Fruit fly (Drosophila melanogaster) whole organism: ENCODE data around the gene CG8861.

Source experiments
- CG8478 ChIP-seq: fragments of >200 bp; optimal IDR thresholded peaks from 2 replicates; lab custom pipeline; 2018; ENCODE audit warnings: inconsistent platforms
- Dll ChIP-seq: fragments of >200 bp; optimal IDR thresholded peaks from 2 replicates; lab custom pipeline; 2017
- EcR ChIP-seq, 2 experiments: fragments of >200 bp; optimal IDR thresholded peaks; 2 replicates each; lab custom pipeline; 2017; ENCODE audit warnings: missing biosample characterization in 2 of 2, missing genetic modification characterization in 2 of 2, missing genetic modification reagents in 2 of 2
- pan ChIP-seq: fragments of >200 bp; optimal IDR thresholded peaks from 2 replicates; lab custom pipeline; 2017
- psq ChIP-seq: fragments of >200 bp; optimal IDR thresholded peaks from 2 replicates; lab custom pipeline; 2017
- usp ChIP-seq: fragments of >200 bp; optimal IDR thresholded peaks from 2 replicates; lab custom pipeline; 2017; ENCODE audit warnings: missing biosample characterization, missing genetic modification characterization, mixed read lengths

The CG8861 gene

dm6 chr3R:9328411-9328810, at the start of gene CG8861:
Gene CG8861, minus strand, starts transcription at chr3R:9328511.
- no peak for TF ChIP-seq usp
- TF ChIP-seq Dll (lab: Kevin White, UChicago), result no peak
- TF ChIP-seq CG8478 (lab: Kevin White, UChicago), result no peak
- no peak for TF ChIP-seq psq (lab: Kevin White, UChicago)
- no peak for TF ChIP-seq pan
- no peak for TF ChIP-seq EcR (GFP tag; optimal IDR thresholded peaks at IDR 0.05; lab: Kevin White, UChicago)

dm6 chr3R:9376789-9377188, 48.5 kb upstream of the CG8861 start:
- TF ChIP-seq EcR (GFP tag; optimal IDR thresholded peaks at IDR 0.05; lab: Kevin White, UChicago) (peak in 1 of 2 experiments; percentile 3), usp (no peak)

- TF ChIP-seq EcR (GFP tag; optimal IDR thresholded peaks at IDR 0.05; lab: Kevin White, UChicago) (no peak), usp (no peak), Dll (lab: Kevin White, UChicago) (no peak), pan (no peak), CG8478 (lab: Kevin White, UChicago) (no peak), psq (lab: Kevin White, UChicago) (no peak)
These were observed 42.1 kb upstream of the CG8861 start for dm6 chr3R:9370413-9370812.

dm6 chr3R:9365893-9366500, 37.7 kb upstream of the CG8861 start:
- TF ChIP-seq psq (lab: Kevin White, UChicago) (no peak), Dll (lab: Kevin White, UChicago) (no peak), CG8478 (lab: Kevin White, UChicago) (no peak), pan (no peak), EcR (GFP tag; optimal IDR thresholded peaks at IDR 0.05; lab: Kevin White, UChicago) (no peak), usp (no peak)

- no peak for TF ChIP-seq usp
- no peak for TF ChIP-seq Dll (lab: Kevin White, UChicago)
- TF ChIP-seq psq (lab: Kevin White, UChicago), result no peak
- TF ChIP-seq EcR (GFP tag; optimal IDR thresholded peaks at IDR 0.05; lab: Kevin White, UChicago), result no peak
- TF ChIP-seq pan, result no peak
- no peak for TF ChIP-seq CG8478 (lab: Kevin White, UChicago)
These were observed 36.8 kb upstream of the CG8861 start, which contains the start of gene Srr for dm6 chr3R:9365121-9365520. Gene Srr, plus strand, starts transcription at chr3R:9365398.

dm6 chr3R:9363066-9363719, 34.9 kb upstream of the CG8861 start, which contains the start of gene CG18473:
Gene CG18473, plus strand, starts transcription at chr3R:9363305.
- TF ChIP-seq Dll (lab: Kevin White, UChicago) (no peak), psq (lab: Kevin White, UChicago) (no peak), pan (no peak), CG8478 (lab: Kevin White, UChicago) (no peak), usp (no peak), EcR (GFP tag; optimal IDR thresholded peaks at IDR 0.05; lab: Kevin White, UChicago) (no peak)

- TF ChIP-seq usp, result no peak
- no peak for TF ChIP-seq psq (lab: Kevin White, UChicago)
- TF ChIP-seq CG8478 (lab: Kevin White, UChicago), result no peak
- TF ChIP-seq pan, result no peak
- no peak for TF ChIP-seq EcR (GFP tag; optimal IDR thresholded peaks at IDR 0.05; lab: Kevin White, UChicago)
- no peak for TF ChIP-seq Dll (lab: Kevin White, UChicago)
These were observed 31.1 kb upstream of the CG8861 start for dm6 chr3R:9359393-9359792.

- TF ChIP-seq EcR (GFP tag; optimal IDR thresholded peaks at IDR 0.05; lab: Kevin White, UChicago), result no peak
- TF ChIP-seq Dll (lab: Kevin White, UChicago), result no peak
- TF ChIP-seq usp, result no peak
- TF ChIP-seq pan, result no peak
- no peak for TF ChIP-seq CG8478 (lab: Kevin White, UChicago)
- no peak for TF ChIP-seq psq (lab: Kevin White, UChicago)
These were observed 26.9 kb upstream of the CG8861 start, which contains the start of gene CG43675 for dm6 chr3R:9355195-9355594. Gene CG43675, plus strand, starts transcription at chr3R:9355495.

- TF ChIP-seq usp, result no peak
- TF ChIP-seq CG8478 (lab: Kevin White, UChicago), result no peak
- no peak for TF ChIP-seq pan
- no peak for TF ChIP-seq Dll (lab: Kevin White, UChicago)
- TF ChIP-seq psq (lab: Kevin White, UChicago), result no peak
- no peak for TF ChIP-seq EcR (GFP tag; optimal IDR thresholded peaks at IDR 0.05; lab: Kevin White, UChicago)
These were observed 25.0 kb upstream of the CG8861 start for dm6 chr3R:9353276-9353652.

- TF ChIP-seq Dll (lab: Kevin White, UChicago) (no peak), psq (lab: Kevin White, UChicago) (no peak), usp (no peak), CG8478 (lab: Kevin White, UChicago) (no peak), pan (no peak), EcR (GFP tag; optimal IDR thresholded peaks at IDR 0.05; lab: Kevin White, UChicago) (no peak)
These were observed 24.4 kb upstream of the CG8861 start for dm6 chr3R:9352595-9353275.

- TF ChIP-seq CG8478 (lab: Kevin White, UChicago) (no peak), psq (lab: Kevin White, UChicago) (no peak), Dll (lab: Kevin White, UChicago) (no peak), pan (no peak), EcR (GFP tag; optimal IDR thresholded peaks at IDR 0.05; lab: Kevin White, UChicago) (no peak), usp (no peak)
These were observed 23.4 kb upstream of the CG8861 start for dm6 chr3R:9351415-9352379.
